Fruit fly (Drosophila melanogaster) whole organism, embryonic: ENCODE results near the gene CG10376.

Experiments used
- Ada2b ChIP-seq: fragments of 200-800 bp; sonication (Bioruptor generic); IDR thresholded peaks from 2 replicates; pipeline ENCODE4 v1.3.6; 2022; ENCODE audit warnings: missing biosample characterization, missing genetic modification characterization
- Antp ChIP-seq: fragments of 200-800 bp; sonication (Bioruptor generic); optimal IDR thresholded peaks from 3 replicates; lab custom pipeline; 2016; ENCODE audit warnings: missing biosample characterization, missing genetic modification characterization
- Atf6 ChIP-seq: fragments of 200-800 bp; sonication (Bioruptor generic); IDR thresholded peaks from 2 replicates; pipeline ENCODE4 v1.3.6; 2022; ENCODE audit warnings: missing biosample characterization, missing genetic modification characterization
- CG1024 ChIP-seq: fragments of 200-800 bp; sonication (Bioruptor generic); IDR thresholded peaks from 2 replicates; pipeline ENCODE4 v1.3.6; 2022; ENCODE audit warnings: missing biosample characterization, missing genetic modification characterization
- CG17802 ChIP-seq: fragments of 200-800 bp; sonication (Bioruptor generic); optimal IDR thresholded peaks from 2 replicates; lab custom pipeline; 2018; ENCODE audit warnings: missing biosample characterization, mild to moderate bottlenecking, missing genetic modification characterization, moderate library complexity
- CG18764 ChIP-seq: fragments of 200-800 bp; sonication (Bioruptor generic); optimal IDR thresholded peaks from 3 replicates; lab custom pipeline; 2016; ENCODE audit warnings: missing biosample characterization, missing genetic modification characterization
- CG2120 ChIP-seq: fragments of 200-800 bp; sonication (Bioruptor generic); optimal IDR thresholded peaks from 3 replicates; lab custom pipeline; 2016; ENCODE audit warnings: missing biosample characterization, missing genetic modification characterization
- CG2875 ChIP-seq: fragments of 200-800 bp; sonication (Bioruptor generic); optimal IDR thresholded peaks from 2 replicates; lab custom pipeline; 2017; ENCODE audit warnings: missing biosample characterization, mild to moderate bottlenecking, missing genetic modification characterization, missing genetic modification reagents
- CG31441 ChIP-seq: fragments of 200-800 bp; sonication (Bioruptor generic); IDR thresholded peaks from 2 replicates; pipeline ENCODE4 v1.3.6; 2022; ENCODE audit warnings: missing biosample characterization, missing genetic modification characterization
- CG6791 ChIP-seq: fragments of 200-800 bp; sonication (Bioruptor generic); IDR thresholded peaks from 3 replicates; pipeline ENCODE4 v1.3.6; 2022; ENCODE audit warnings: missing biosample characterization, missing genetic modification characterization; ENCODE audit not compliant: partially characterized antibody
- CG7745 ChIP-seq: fragments of 200-800 bp; sonication (Bioruptor generic); optimal IDR thresholded peaks from 2 replicates; lab custom pipeline; 2018; ENCODE audit warnings: missing biosample characterization, mild to moderate bottlenecking, missing genetic modification characterization, moderate library complexity
- CrebB ChIP-seq: fragments of 200-800 bp; sonication (Bioruptor generic); optimal IDR thresholded peaks from 3 replicates; lab custom pipeline; 2018; ENCODE audit warnings: missing biosample characterization, mild to moderate bottlenecking, missing genetic modification characterization
- D19A ChIP-seq: fragments of 200-800 bp; optimal IDR thresholded peaks from 3 replicates; lab custom pipeline; 2019; ENCODE audit warnings: missing biosample characterization, mild to moderate bottlenecking, missing genetic modification characterization, moderate library complexity
- Dll ChIP-seq: fragments of 200-800 bp; sonication (Bioruptor generic); IDR thresholded peaks from 4 replicates; pipeline ENCODE4 v1.3.6; 2022; ENCODE audit warnings: missing biosample characterization, missing genetic modification characterization; ENCODE audit not compliant: partially characterized antibody
- Doc2 ChIP-seq: fragments of 200-800 bp; sonication (Bioruptor generic); IDR thresholded peaks from 2 replicates; pipeline ENCODE4 v1.3.6; 2022; ENCODE audit warnings: missing biosample characterization, missing genetic modification characterization
- Ets97D ChIP-seq: fragments of 200-800 bp; sonication (Bioruptor generic); optimal IDR thresholded peaks from 3 replicates; lab custom pipeline; 2016; ENCODE audit warnings: missing biosample characterization, missing genetic modification characterization
- MTF-1 ChIP-seq: fragments of 200-800 bp; sonication (Bioruptor generic); optimal IDR thresholded peaks from 2 replicates; lab custom pipeline; 2018; ENCODE audit warnings: missing biosample characterization, mild to moderate bottlenecking, missing genetic modification characterization, borderline replicate concordance
- Max ChIP-seq: fragments of 200-800 bp; sonication (Bioruptor generic); optimal IDR thresholded peaks from 2 replicates; lab custom pipeline; 2016; ENCODE audit warnings: missing biosample characterization, mild to moderate bottlenecking, missing genetic modification characterization
- Med ChIP-seq: fragments of 200-800 bp; sonication (Bioruptor generic); peaks from one replicate; lab custom pipeline; 2016; ENCODE audit warnings: missing biosample characterization, missing genetic modification characterization, mild to moderate bottlenecking, inconsistent platforms, moderate library complexity
- NfI ChIP-seq: fragments of 200-800 bp; sonication (Bioruptor generic); optimal IDR thresholded peaks from 3 replicates; lab custom pipeline; 2018; ENCODE audit warnings: missing biosample characterization, mild to moderate bottlenecking, missing genetic modification characterization, moderate library complexity
- Opbp ChIP-seq: fragments of 200-800 bp; sonication (Bioruptor generic); IDR thresholded peaks from 3 replicates; pipeline ENCODE4 v1.3.6; 2022; ENCODE audit warnings: missing biosample characterization, missing genetic modification characterization; ENCODE audit not compliant: partially characterized antibody
- PHDP ChIP-seq: fragments of 200-800 bp; sonication (Bioruptor generic); optimal IDR thresholded peaks from 3 replicates; lab custom pipeline; 2018; ENCODE audit warnings: missing biosample characterization, mild to moderate bottlenecking, missing genetic modification characterization, moderate library complexity
- Rfx ChIP-seq: fragments of 200-800 bp; sonication (Bioruptor generic); IDR thresholded peaks from 2 replicates; pipeline ENCODE4 v1.3.6; 2022; ENCODE audit warnings: missing biosample characterization, missing genetic modification characterization
- Side ChIP-seq: fragments of 200-800 bp; sonication (Bioruptor generic); optimal IDR thresholded peaks from 2 replicates; lab custom pipeline; 2016; ENCODE audit warnings: missing biosample characterization, missing genetic modification characterization
- Sry-δ ChIP-seq: fragments of 200-800 bp; sonication (Bioruptor generic); optimal IDR thresholded peaks from 2 replicates; lab custom pipeline; 2016; ENCODE audit warnings: missing biosample characterization, missing genetic modification characterization
- aop ChIP-seq: fragments of 200-800 bp; sonication (Bioruptor generic); IDR thresholded peaks from 2 replicates; pipeline ENCODE4 v1.3.6; 2022; ENCODE audit warnings: missing biosample characterization, missing genetic modification characterization
- ato ChIP-seq: fragments of 200-800 bp; sonication (Bioruptor generic); IDR thresholded peaks from 2 replicates; pipeline ENCODE4 v1.3.6; 2022; ENCODE audit warnings: missing biosample characterization, missing genetic modification characterization; ENCODE audit not compliant: partially characterized antibody
- ci ChIP-seq: fragments of 200-800 bp; sonication (Bioruptor generic); IDR thresholded peaks from 3 replicates; pipeline ENCODE4 v1.3.6; 2022; ENCODE audit warnings: missing biosample characterization, missing genetic modification characterization
- fu2 ChIP-seq: fragments of 200-800 bp; sonication (Bioruptor generic); optimal IDR thresholded peaks from 2 replicates; lab custom pipeline; 2016; ENCODE audit warnings: missing biosample characterization, missing genetic modification characterization
- gsb ChIP-seq: fragments of 200-800 bp; sonication (Bioruptor generic); IDR thresholded peaks from 2 replicates; pipeline ENCODE4 v1.3.6; 2022; ENCODE audit warnings: missing biosample characterization, missing genetic modification characterization
- hbn ChIP-seq: fragments of 200-800 bp; sonication (Bioruptor generic); IDR thresholded peaks from 2 replicates; pipeline ENCODE4 v1.3.6; 2022; ENCODE audit warnings: missing biosample characterization, missing genetic modification characterization; ENCODE audit not compliant: partially characterized antibody
- hkb ChIP-seq, 2 experiments: fragments of 200-800 bp in 1 of 2; fragments of >200 bp in 1 of 2; sonication (Bioruptor generic) in 1 of 2; IDR thresholded peaks in 1 of 2; optimal IDR thresholded peaks in 1 of 2; 2 replicates each; pipeline versions ENCODE4 v1.3.6 to Lab custom; 2017 to 2022; ENCODE audit warnings: missing biosample characterization in 1 of 2, missing genetic modification characterization in 1 of 2
- otp ChIP-seq: fragments of 200-800 bp; sonication (Bioruptor generic); IDR thresholded peaks from 3 replicates; pipeline ENCODE4, ENCODE4 v1.3.6; 2022; ENCODE audit warnings: missing biosample characterization, missing genetic modification characterization
- prd ChIP-seq, 3 experiments: fragments of >200 bp in 2 of 3; fragments of 200-800 bp in 1 of 3; sonication (Bioruptor generic) in 1 of 3; optimal IDR thresholded peaks in 2 of 3; IDR thresholded peaks in 1 of 3; 2 replicates in 2 of 3; 3 replicates in 1 of 3; pipeline versions ENCODE4 v1.3.6 to Lab custom; 2017 to 2022; ENCODE audit warnings: missing biosample characterization in 1 of 3, missing genetic modification characterization in 1 of 3
- sens-2 ChIP-seq: fragments of 200-800 bp; sonication (Bioruptor generic); IDR thresholded peaks from 2 replicates; pipeline ENCODE4 v1.3.6; 2022; ENCODE audit warnings: missing biosample characterization, missing genetic modification characterization
- sr ChIP-seq: fragments of 200-800 bp; sonication (Bioruptor generic); IDR thresholded peaks from 3 replicates; pipeline ENCODE4 v1.3.6; 2022; ENCODE audit warnings: missing biosample characterization, missing genetic modification characterization
- tgo ChIP-seq: fragments of 200-800 bp; sonication (Bioruptor generic); IDR thresholded peaks from 3 replicates; pipeline ENCODE4 v1.3.6; 2022; ENCODE audit warnings: missing biosample characterization, missing genetic modification characterization
- usp ChIP-seq: fragments of >200 bp; optimal IDR thresholded peaks from 2 replicates; lab custom pipeline; 2017; ENCODE audit warnings: missing biosample characterization, missing genetic modification characterization
- vfl ChIP-seq: fragments of 200-800 bp; sonication (Bioruptor generic); optimal IDR thresholded peaks from 2 replicates; lab custom pipeline; 2016; ENCODE audit warnings: missing biosample characterization, missing genetic modification characterization

Gene CG10376

dm6 chr2L:18688646-18689296 is 14.1 kb downstream of the CG10376 start, which contains the start of gene msl-1 (continued):
- TF ChIP-seq aop (GFP tag; lab: Robert Waterston, UW) (no peak), D19A (tag; lab: Kevin White, UChicago) (no peak), MTF-1 (GFP tag; lab: Kevin White, UChicago) (no peak), gsb (GFP tag; lab: Robert Waterston, UW) (no peak), ato (GFP tag; lab: Robert Waterston, UW) (peak; percentile 94), ci (GFP tag; lab: Robert Waterston, UW) (peak; percentile 47; the same call in 1 of the 3 replicates), vfl (GFP tag; lab: Kevin White, UChicago) (peak; percentile 12), Ada2b (GFP tag; lab: Robert Waterston, UW) (0 out of 2 replicates have a peak, but pooled peaks have one; percentile 4), Rfx (peak; percentile 82), CG2120 (GFP tag; lab: Kevin White, UChicago) (peak; percentile 59), CrebB (tag; lab: Kevin White, UChicago) (peak; percentile 10), Doc2 (no peak), Ets97D (GFP tag; lab: Kevin White, UChicago) (peak; percentile 75), otp (GFP tag; lab: Robert Waterston, UW) (0 out of 3 replicates have a peak, but pooled peaks have one; percentile 28), fu2 (GFP tag; lab: Kevin White, UChicago) (peak; percentile 3), CG6791 (GFP tag; lab: Robert Waterston, UW) (peak; percentile 98), usp (no peak), tgo (GFP tag; lab: Robert Waterston, UW) (no peak), CG18764 (GFP tag; lab: Kevin White, UChicago) (no peak), NfI (GFP tag; lab: Kevin White, UChicago) (peak; percentile 40), PHDP (tag; lab: Kevin White, UChicago) (no peak), CG17802 (tag; lab: Kevin White, UChicago) (peak; percentile 12), hkb (optimal IDR thresholded peaks at IDR 0.05; lab: Kevin White, UChicago) (no peak), hkb (GFP tag; IDR thresholded peaks at IDR 0.05; lab: Robert Waterston, UW) (no peak), CG31441 (GFP tag; lab: Robert Waterston, UW) (no peak), sr (GFP tag; lab: Robert Waterston, UW) (no peak), sens-2 (GFP tag; lab: Robert Waterston, UW) (no peak), Side (GFP tag; lab: Kevin White, UChicago) (peak; percentile 2), CG2875 (GFP tag; lab: Kevin White, UChicago) (no peak), Antp (GFP tag; lab: Kevin White, UChicago) (peak; percentile 47), Max (no peak), Sry-δ (GFP tag; lab: Kevin White, UChicago) (peak; percentile 92)

dm6 chr2L:18687827-18688226 is 15.1 kb downstream of the CG10376 start:
- TF ChIP-seq prd (optimal IDR thresholded peaks at IDR 0.05; lab: Kevin White, UChicago) (no peak), prd (GFP tag; IDR thresholded peaks at IDR 0.05; lab: Robert Waterston, UW) (0 out of 3 replicates have a peak, but pooled peaks have one; percentile 5), Med (GFP tag; lab: Kevin White, UChicago) (peak; percentile 20), Opbp (0 out of 3 replicates have a peak, but pooled peaks have one; percentile 11), Dll (GFP tag; lab: Robert Waterston, UW) (no peak), Atf6 (GFP tag; lab: Robert Waterston, UW) (no peak), hbn (no peak), CG7745 (no peak), CG1024 (GFP tag; lab: Robert Waterston, UW) (no peak)
